Worm (Caenorhabditis elegans) whole organism, L4 larva: ENCODE data around the gene cyp-32A1.

Experiments used
- R02D3.7 ChIP-seq: fragments of 150-350 bp; sonication (generic microtip); optimal IDR thresholded peaks from 3 replicates; lab custom pipeline; 2014; ENCODE audit warnings: missing biosample characterization, missing genetic modification characterization
- T20F7.1 ChIP-seq: fragments of 200-800 bp; sonication (Bioruptor generic); optimal IDR thresholded peaks from 2 replicates; lab custom pipeline; 2018; ENCODE audit warnings: mild to moderate bottlenecking, missing genetic modification characterization, missing compliant biosample characterization
- T26A8.4 ChIP-seq: fragments of 200-800 bp; sonication (Bioruptor generic); IDR thresholded peaks from 2 replicates; pipeline ENCODE4 v1.3.6; 2022; ENCODE audit warnings: missing genetic modification characterization, missing compliant biosample characterization
- Y48G9A.11 ChIP-seq: fragments of 200-800 bp; sonication (Bioruptor generic); IDR thresholded peaks from 2 replicates; pipeline ENCODE4 v1.3.6; 2022; ENCODE audit warnings: missing genetic modification reagents, missing genetic modification characterization, missing compliant biosample characterization
- Y75B8A.6 ChIP-seq: fragments of 200-800 bp; sonication (Bioruptor generic); IDR thresholded peaks from 2 replicates; pipeline ENCODE4 v1.3.6; 2022; ENCODE audit warnings: missing genetic modification reagents, missing genetic modification characterization, missing compliant biosample characterization
- ZK337.2 ChIP-seq: fragments of 200-800 bp; sonication (Bioruptor generic); IDR thresholded peaks from 2 replicates; pipeline ENCODE4 v1.3.6; 2022; ENCODE audit warnings: missing genetic modification reagents, missing genetic modification characterization, missing compliant biosample characterization
- aha-1 ChIP-seq: fragments of 150-350 bp; peaks from one replicate; lab custom pipeline; 2014; ENCODE audit warnings: missing biosample characterization, missing genetic modification characterization
- ceh-28 ChIP-seq: fragments of 150-350 bp; optimal IDR thresholded peaks from 2 replicates; lab custom pipeline; 2014; ENCODE audit warnings: missing biosample characterization, missing genetic modification reagents, missing genetic modification characterization
- ceh-44 ChIP-seq: fragments of 200-800 bp; sonication (Bioruptor generic); IDR thresholded peaks from 2 replicates; pipeline ENCODE4 v1.3.6; 2022; ENCODE audit warnings: missing genetic modification reagents, missing genetic modification characterization, missing compliant biosample characterization
- ceh-62 ChIP-seq: sonication (generic microtip); optimal IDR thresholded peaks from 2 replicates; lab custom pipeline; 2017; ENCODE audit warnings: missing biosample characterization, missing genetic modification characterization
- ces-1 ChIP-seq: fragments of 150-350 bp; sonication (generic microtip); optimal IDR thresholded peaks from 4 replicates; lab custom pipeline; 2014; ENCODE audit warnings: missing biosample characterization, missing genetic modification reagents, missing genetic modification characterization
- daf-16 ChIP-seq, 3 experiments: sonication (generic microtip); optimal IDR thresholded peaks; 2 replicates each; lab custom pipeline; 2016 to 2017; ENCODE audit warnings: missing genetic modification characterization in 3 of 3, missing genetic modification reagents in 3 of 3, mild to moderate bottlenecking in 2 of 3, missing compliant biosample characterization in 2 of 3, missing biosample characterization in 1 of 3, moderate library complexity in 1 of 3
- daf-8 ChIP-seq: fragments of 200-800 bp; sonication (Bioruptor generic); IDR thresholded peaks from 2 replicates; pipeline ENCODE4 v1.3.6; 2022; ENCODE audit warnings: missing genetic modification characterization, missing compliant biosample characterization
- dmd-9 ChIP-seq: fragments of 200-800 bp; sonication (Bioruptor generic); IDR thresholded peaks from 2 replicates; pipeline ENCODE4 v1.3.6; 2022; ENCODE audit warnings: missing genetic modification reagents, missing genetic modification characterization, missing compliant biosample characterization
- dve-1 ChIP-seq: sonication (generic microtip); optimal IDR thresholded peaks from 2 replicates; lab custom pipeline; 2017; ENCODE audit warnings: antibody characterized with exemption, mild to moderate bottlenecking, missing genetic modification characterization, missing compliant biosample characterization; ENCODE audit not compliant: insufficient read depth
- fos-1 ChIP-seq: fragments of 150-350 bp; optimal IDR thresholded peaks from 2 replicates; lab custom pipeline; 2014; ENCODE audit warnings: missing biosample characterization, missing genetic modification characterization
- madf-5 ChIP-seq, 2 experiments: fragments of 200-800 bp; sonication (Bioruptor generic); IDR thresholded peaks; 2 replicates each; pipeline ENCODE4 v1.3.6; 2022; ENCODE audit warnings: missing compliant biosample characterization in 2 of 2, missing genetic modification characterization in 2 of 2
- madf-9 ChIP-seq: fragments of 200-800 bp; sonication (Bioruptor generic); conservative IDR thresholded peaks from 2 replicates; pipeline ENCODE4 v1.3.6; 2022; ENCODE audit warnings: missing genetic modification reagents, missing genetic modification characterization, missing compliant biosample characterization
- mes-2 ChIP-seq: sonication (generic microtip); optimal IDR thresholded peaks from 2 replicates; lab custom pipeline; 2016; ENCODE audit warnings: missing genotype, mild to moderate bottlenecking, missing genetic modification characterization, missing compliant biosample characterization; ENCODE audit not compliant: poor library complexity, severe bottlenecking
- mxl-2 ChIP-seq: fragments of 200-800 bp; sonication (Bioruptor generic); conservative IDR thresholded peaks from 2 replicates; pipeline ENCODE4 v1.3.6; 2022; ENCODE audit warnings: missing genetic modification reagents, missing genetic modification characterization, missing compliant biosample characterization
- nhr-10 ChIP-seq: fragments of 150-350 bp; optimal IDR thresholded peaks from 2 replicates; lab custom pipeline; 2014; ENCODE audit warnings: missing biosample characterization, missing genetic modification characterization
- nhr-25 ChIP-seq: sonication (generic microtip); optimal IDR thresholded peaks from 2 replicates; lab custom pipeline; 2017; ENCODE audit warnings: missing genetic modification characterization, mild to moderate bottlenecking, missing compliant biosample characterization, antibody characterized with exemption, moderate library complexity, borderline replicate concordance; ENCODE audit not compliant: insufficient read depth
- nhr-28 ChIP-seq: fragments of 150-350 bp; optimal IDR thresholded peaks from 2 replicates; lab custom pipeline; 2014; ENCODE audit warnings: missing biosample characterization, missing genetic modification characterization
- nhr-48 ChIP-seq: sonication (generic microtip); optimal IDR thresholded peaks from 2 replicates; lab custom pipeline; 2016; ENCODE audit warnings: mild to moderate bottlenecking, missing genetic modification characterization, missing compliant biosample characterization
- nhr-76 ChIP-seq: fragments of 150-350 bp; optimal IDR thresholded peaks from 2 replicates; lab custom pipeline; 2014; ENCODE audit warnings: missing biosample characterization, missing genetic modification characterization
- pha-4 ChIP-seq, 2 experiments: fragments of 150-350 bp in 1 of 2; fragments of 200-800 bp in 1 of 2; sonication (Bioruptor generic) in 1 of 2; IDR thresholded peaks in 1 of 2; optimal IDR thresholded peaks in 1 of 2; 2 replicates each; pipeline versions ENCODE4 v1.3.6 to Lab custom; 2014 to 2022; ENCODE audit warnings: missing genetic modification characterization in 2 of 2, missing genetic modification reagents in 2 of 2, missing biosample characterization in 1 of 2, missing compliant biosample characterization in 1 of 2
- pqm-1 ChIP-seq: sonication (generic microtip); optimal IDR thresholded peaks from 2 replicates; lab custom pipeline; 2017; ENCODE audit warnings: missing biosample characterization, missing genetic modification characterization
- sdz-12 ChIP-seq: fragments of 200-800 bp; sonication (Bioruptor generic); optimal IDR thresholded peaks from 2 replicates; lab custom pipeline; 2018; ENCODE audit warnings: mild to moderate bottlenecking, missing genetic modification characterization, missing compliant biosample characterization
- snpc-1.2 ChIP-seq: fragments of 200-800 bp; sonication (Bioruptor generic); IDR thresholded peaks from 2 replicates; pipeline ENCODE4 v1.3.6; 2022; ENCODE audit warnings: missing genetic modification reagents, missing genetic modification characterization, missing compliant biosample characterization
- spr-3 ChIP-seq: fragments of 200-800 bp; sonication (Bioruptor generic); optimal IDR thresholded peaks from 2 replicates; lab custom pipeline; 2018; ENCODE audit warnings: mild to moderate bottlenecking, missing genetic modification characterization, missing compliant biosample characterization
- unc-39 ChIP-seq: sonication (generic microtip); optimal IDR thresholded peaks from 2 replicates; lab custom pipeline; 2017; ENCODE audit warnings: missing biosample characterization, missing genetic modification characterization
- unc-62 ChIP-seq, 3 experiments: fragments of 150-350 bp in 1 of 3; sonication (generic microtip); optimal IDR thresholded peaks in 2 of 3; peaks in 1 of 3; 1 replicate in 1 of 3; 2 replicates in 2 of 3; lab custom pipeline; 2014 to 2017; ENCODE audit warnings: missing biosample characterization in 3 of 3, missing genetic modification characterization in 3 of 3, missing genetic modification reagents in 3 of 3, missing genotype in 1 of 3
- zfp-2 ChIP-seq: sonication (generic microtip); optimal IDR thresholded peaks from 2 replicates; lab custom pipeline; 2016; ENCODE audit warnings: mild to moderate bottlenecking, missing genetic modification characterization, missing compliant biosample characterization
- zfp-3 ChIP-seq: fragments of 200-800 bp; sonication (Bioruptor generic); conservative IDR thresholded peaks from 2 replicates; pipeline ENCODE4 v1.3.6; 2022; ENCODE audit warnings: missing genetic modification reagents, missing genetic modification characterization, missing compliant biosample characterization
- zip-2 ChIP-seq: fragments of 150-350 bp; optimal IDR thresholded peaks from 2 replicates; lab custom pipeline; 2014; ENCODE audit warnings: missing biosample characterization, missing genetic modification characterization
- ztf-11 ChIP-seq: fragments of 150-350 bp; optimal IDR thresholded peaks from 2 replicates; lab custom pipeline; 2014; ENCODE audit warnings: missing biosample characterization, missing genetic modification characterization

Gene cyp-32A1

ce11 chrV:7804064-7804800, 22.6 kb downstream of the cyp-32A1 start, which contains the start of gene uvs-1 (continued):
- TF ChIP-seq pha-4 (GFP tag; IDR thresholded peaks at IDR 0.05; lab: Robert Waterston, UW) (no peak), pha-4 (tag; optimal IDR thresholded peaks at IDR 0.05; lab: Kevin White, UChicago) (peak; percentile 76), daf-16 (GFP tag; optimal IDR thresholded peaks at IDR 0.05; lab: Kevin White, UChicago) (peak in 1 of 2 experiments; percentile 69), daf-16 (tag; optimal IDR thresholded peaks at IDR 0.05; lab: Kevin White, UChicago) (peak; percentile 81), sdz-12 (GFP tag; lab: Kevin White, UChicago) (no peak), dve-1 (tag; lab: Kevin White, UChicago) (no peak), Y75B8A.6 (GFP tag; lab: Robert Waterston, UW) (no peak), nhr-25 (no peak), daf-8 (GFP tag; lab: Robert Waterston, UW) (no peak), unc-39 (tag; lab: Kevin White, UChicago) (no peak), ceh-44 (no peak), Y48G9A.11 (GFP tag; lab: Robert Waterston, UW) (no peak), spr-3 (GFP tag; lab: Kevin White, UChicago) (no peak), unc-62 (GFP tag; optimal IDR thresholded peaks at IDR 0.05 in 1 of 2; lab: Kevin White, UChicago) (peak in 1 of 2 experiments; percentile 98), unc-62 (tag; optimal IDR thresholded peaks at IDR 0.05; lab: Kevin White, UChicago) (no peak), T20F7.1 (GFP tag; lab: Kevin White, UChicago) (no peak), ZK337.2 (GFP tag; lab: Robert Waterston, UW) (no peak), nhr-28 (peak; percentile 61), nhr-76 (tag; lab: Kevin White, UChicago) (no peak), nhr-48 (tag; lab: Kevin White, UChicago) (peak; percentile 24), mes-2 (tag; lab: Kevin White, UChicago) (peak; percentile 14), madf-9 (GFP tag; lab: Robert Waterston, UW) (no peak), R02D3.7 (tag; lab: Kevin White, UChicago) (no peak), zfp-2 (tag; lab: Kevin White, UChicago) (no peak), madf-5 (GFP tag; IDR thresholded peaks at IDR 0.05; lab: Robert Waterston, UW) (no peak), zip-2 (no peak), snpc-1.2 (GFP tag; lab: Robert Waterston, UW) (no peak)

ce11 chrV:7804801-7805163, 23.2 kb downstream of the cyp-32A1 start, which contains the start of gene xpo-1:
Gene xpo-1 (plus strand): TSS chrV:7805064.
- TF ChIP-seq ces-1 (no peak), T26A8.4 (no peak), fos-1 (no peak), pqm-1 (tag; lab: Kevin White, UChicago) (no peak), zfp-3 (GFP tag; lab: Robert Waterston, UW) (no peak)

ce11 chrV:7806629-7807028, 25.0 kb downstream of the cyp-32A1 start:
- peak; percentile 84 for TF ChIP-seq aha-1
- TF ChIP-seq ceh-28: no peak
- peak in 1 of 2 experiments; percentile 66 for TF ChIP-seq unc-62 (GFP tag; optimal IDR thresholded peaks at IDR 0.05 in 1 of 2; lab: Kevin White, UChicago)
- TF ChIP-seq unc-62 (tag; optimal IDR thresholded peaks at IDR 0.05; lab: Kevin White, UChicago): no peak
- TF ChIP-seq mxl-2: no peak
- TF ChIP-seq dmd-9 (GFP tag; lab: Robert Waterston, UW): no peak
- TF ChIP-seq ztf-11 (tag; lab: Kevin White, UChicago): no peak
- TF ChIP-seq nhr-10: no peak
- TF ChIP-seq ceh-62 (tag; lab: Kevin White, UChicago): no peak
